Fruit fly (Drosophila melanogaster): ENCODE results near the gene CG3164.

Gene CG3164

dm6 chr2L:117750-118149 is 12.8 kb downstream of the CG3164 start (continued):
- TF ChIP-seq CG15073 (GFP tag; optimal IDR thresholded peaks at IDR 0.05) (no peak), CG9876 (GFP tag; optimal IDR thresholded peaks at IDR 0.05) (no peak), CG13624 (GFP tag; optimal IDR thresholded peaks at IDR 0.05) (no peak), CG12104 (GFP tag; optimal IDR thresholded peaks at IDR 0.05) (no peak), CG13894 (tag; optimal IDR thresholded peaks at IDR 0.05) (peak; percentile 17), pan (optimal IDR thresholded peaks at IDR 0.05) (no peak), pan (GFP tag; optimal IDR thresholded peaks at IDR 0.05 in 1 of 2, IDR thresholded peaks at IDR 0.05 in 1 of 2) (peak in 1 of 2 experiments; percentile 41), BEAF-32 (GFP tag; optimal IDR thresholded peaks at IDR 0.05) (no peak), Pdp1 (GFP tag; optimal IDR thresholded peaks at IDR 0.05) (peak in 1 of 2 experiments; percentile 12), otp (GFP tag; IDR thresholded peaks at IDR 0.05) (no peak), CG1832 (GFP tag; optimal IDR thresholded peaks at IDR 0.05) (no peak), NFAT (GFP tag; IDR thresholded peaks at IDR 0.05) (no peak), CG9817 (tag; optimal IDR thresholded peaks at IDR 0.05) (no peak), CG2202 (tag; optimal IDR thresholded peaks at IDR 0.05) (peak; percentile 4), phol (tag; optimal IDR thresholded peaks at IDR 0.05) (no peak), crc (GFP tag; optimal IDR thresholded peaks at IDR 0.05) (no peak), cad (GFP tag; optimal IDR thresholded peaks at IDR 0.05) (no peak), sna (GFP tag; IDR thresholded peaks at IDR 0.05; ENCODE audit: partially characterized antibody) (no peak), Sin3A (optimal IDR thresholded peaks at IDR 0.05) (no peak), odd (GFP tag; optimal IDR thresholded peaks at IDR 0.05) (no peak), maf-S (GFP tag; optimal IDR thresholded peaks at IDR 0.05) (no peak), E2f1 (GFP tag; IDR thresholded peaks at IDR 0.05) (peak; percentile 38; the same call in 1 of the 2 replicates), croc (GFP tag; conservative IDR thresholded peaks at IDR 0.05) (no peak), PHDP (tag; optimal IDR thresholded peaks at IDR 0.05) (peak; percentile 27), caup (GFP tag; optimal IDR thresholded peaks at IDR 0.05; ENCODE audit: severe bottlenecking) (peak; percentile 31), pfk (GFP tag; optimal IDR thresholded peaks at IDR 0.05) (peak; percentile 32), CG5180 (GFP tag; optimal IDR thresholded peaks at IDR 0.05) (peak; percentile 40), CG33557 (GFP tag; optimal IDR thresholded peaks at IDR 0.05) (peak; percentile 13), sug (tag; optimal IDR thresholded peaks at IDR 0.05) (no peak), amos (GFP tag; IDR thresholded peaks at IDR 0.05; ENCODE audit: partially characterized antibody) (no peak), Nf-YC (tag; optimal IDR thresholded peaks at IDR 0.05) (no peak), CG8765 (GFP tag; IDR thresholded peaks at IDR 0.05) (no peak), CG10209 (GFP tag; optimal IDR thresholded peaks at IDR 0.05) (peak; percentile 19), jumu (GFP tag; optimal IDR thresholded peaks at IDR 0.05) (no peak), pzg (GFP tag; optimal IDR thresholded peaks at IDR 0.05) (no peak), CG15011 (GFP tag; optimal IDR thresholded peaks at IDR 0.05) (no peak), CG10654 (GFP tag; optimal IDR thresholded peaks at IDR 0.05) (no peak), CG42726 (GFP tag; IDR thresholded peaks at IDR 0.05; ENCODE audit: partially characterized antibody) (no peak), Xbp1 (GFP tag; optimal IDR thresholded peaks at IDR 0.05) (no peak), CG5245 (GFP tag; optimal IDR thresholded peaks at IDR 0.05) (no peak), pita (GFP tag; optimal IDR thresholded peaks at IDR 0.05) (no peak), CG1603 (tag; optimal IDR thresholded peaks at IDR 0.05) (peak; percentile 14), CG3847 (GFP tag; IDR thresholded peaks at IDR 0.05) (no peak), CG7963 (GFP tag; IDR thresholded peaks at IDR 0.05; ENCODE audit: partially characterized antibody) (no peak), CG6813 (GFP tag; optimal IDR thresholded peaks at IDR 0.05) (peak; percentile 44), Sox100B (GFP tag; optimal IDR thresholded peaks at IDR 0.05) (peak; percentile 38), ERR (GFP tag; optimal IDR thresholded peaks at IDR 0.05) (no peak), CG12659 (GFP tag; optimal IDR thresholded peaks at IDR 0.05) (no peak), Hr78 (GFP tag; optimal IDR thresholded peaks at IDR 0.05) (no peak), CG6765 (GFP tag; optimal IDR thresholded peaks at IDR 0.05) (peak; percentile 31)

All from whole organism, embryonic.